Worm (Caenorhabditis elegans) whole organism, mixed stage, embryonic: ENCODE results near the gene B0393.9.
"Not testable (repeated sequence)": the region's sequence is repeated elsewhere in the genome, so short reads cannot be mapped to it uniquely, and the experiment has no call there.

Source experiments
- ceh-43 ChIP-seq: fragments of 200-800 bp; sonication (Bioruptor generic); optimal IDR thresholded peaks from 2 replicates; lab custom pipeline; 2018; ENCODE audit warnings: mild to moderate bottlenecking, missing genetic modification characterization, moderate library complexity, missing compliant biosample characterization
- elt-3 ChIP-seq: fragments of 150-350 bp; optimal IDR thresholded peaks from 2 replicates; lab custom pipeline; 2014; ENCODE audit warnings: missing biosample characterization, missing genetic modification characterization
- lin-13 ChIP-seq: fragments of 150-350 bp; optimal IDR thresholded peaks from 2 replicates; lab custom pipeline; 2014; ENCODE audit warnings: missing biosample characterization, missing genetic modification characterization
- lsy-2 ChIP-seq: fragments of 150-350 bp; optimal IDR thresholded peaks from 2 replicates; lab custom pipeline; 2014; ENCODE audit warnings: missing biosample characterization, missing genetic modification characterization
- nhr-2 ChIP-seq: fragments of 150-350 bp; optimal IDR thresholded peaks from 2 replicates; lab custom pipeline; 2014; ENCODE audit warnings: missing biosample characterization, missing genetic modification characterization
- nhr-28 ChIP-seq: fragments of 150-350 bp; optimal IDR thresholded peaks from 2 replicates; lab custom pipeline; 2014; ENCODE audit warnings: missing biosample characterization, missing genetic modification characterization
- pha-4 ChIP-seq: fragments of 150-350 bp; optimal IDR thresholded peaks from 2 replicates; lab custom pipeline; 2018; ENCODE audit warnings: missing biosample characterization, missing genetic modification reagents, missing genetic modification characterization
- sem-2 ChIP-seq: fragments of 200-800 bp; sonication (Bioruptor generic); optimal IDR thresholded peaks from 2 replicates; lab custom pipeline; 2018; ENCODE audit warnings: mild to moderate bottlenecking, missing genetic modification characterization, missing compliant biosample characterization
- snpc-4 ChIP-seq: fragments of 150-350 bp; optimal IDR thresholded peaks from 2 replicates; lab custom pipeline; 2014; ENCODE audit warnings: missing biosample characterization, missing genetic modification characterization
- zip-8 ChIP-seq: fragments of 150-350 bp; optimal IDR thresholded peaks from 2 replicates; lab custom pipeline; 2014; ENCODE audit warnings: missing biosample characterization, missing genetic modification characterization
- ztf-11 ChIP-seq: fragments of 150-350 bp; optimal IDR thresholded peaks from 2 replicates; lab custom pipeline; 2014; ENCODE audit warnings: missing biosample characterization, missing genetic modification characterization

- TF ChIP-seq sem-2 (GFP tag; lab: Kevin White, UChicago); ztf-11; lsy-2; nhr-2; nhr-28 (tag; lab: Kevin White, UChicago); ceh-43 (GFP tag; lab: Kevin White, UChicago); snpc-4 (tag; lab: Kevin White, UChicago); pha-4 (tag; lab: Kevin White, UChicago); elt-3 (tag; lab: Kevin White, UChicago); lin-13 (tag; lab: Kevin White, UChicago); zip-8: not testable (repeated sequence)
Measured at ce11 chrIII:4742620-4743019, 37.3 kb downstream of the B0393.9 start, which contains the start of gene twk-6.
